Fruit fly (Drosophila melanogaster): ENCODE results near the gene CG9389.

The CG9389 gene

DNA sequence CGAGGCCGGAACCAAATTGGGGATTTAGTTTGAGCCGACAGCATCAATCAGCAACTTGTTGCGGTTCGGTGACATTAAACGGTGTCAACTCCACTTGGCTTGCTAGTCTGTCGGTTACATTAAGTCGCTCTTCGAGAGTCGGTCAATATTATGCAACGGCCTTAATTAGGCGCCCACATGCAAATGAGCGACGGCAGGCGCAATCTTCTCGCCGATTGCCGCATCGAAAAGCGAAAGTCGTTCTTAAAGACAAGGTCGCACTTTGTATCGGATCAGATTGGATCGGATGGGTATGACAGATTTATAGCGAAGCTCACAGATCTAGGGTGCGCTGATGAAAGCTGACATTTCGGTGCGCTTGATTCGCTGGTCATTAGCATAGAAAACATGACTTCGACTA lies 20.7 kb upstream of the CG9389 start:
- TF ChIP-seq CG7368 (GFP tag; optimal IDR thresholded peaks at IDR 0.05) (no peak), spab (GFP tag; optimal IDR thresholded peaks at IDR 0.05) (no peak), CG11902 (GFP tag; optimal IDR thresholded peaks at IDR 0.05) (no peak), topi (GFP tag; optimal IDR thresholded peaks at IDR 0.05) (no peak), vri (GFP tag; optimal IDR thresholded peaks at IDR 0.05) (no peak), CG6854 (GFP tag; optimal IDR thresholded peaks at IDR 0.05) (no peak), OdsH (GFP tag; optimal IDR thresholded peaks at IDR 0.05) (no peak), CG15336 (GFP tag; IDR thresholded peaks at IDR 0.05) (no peak), Eip75B (GFP tag; optimal IDR thresholded peaks at IDR 0.05) (no peak), Eip78C (GFP tag) (no peak), CG8119 (GFP tag; IDR thresholded peaks at IDR 0.05) (no peak), lz (GFP tag; optimal IDR thresholded peaks at IDR 0.05) (no peak), CG10631 (GFP tag; optimal IDR thresholded peaks at IDR 0.05) (no peak)

DNA sequence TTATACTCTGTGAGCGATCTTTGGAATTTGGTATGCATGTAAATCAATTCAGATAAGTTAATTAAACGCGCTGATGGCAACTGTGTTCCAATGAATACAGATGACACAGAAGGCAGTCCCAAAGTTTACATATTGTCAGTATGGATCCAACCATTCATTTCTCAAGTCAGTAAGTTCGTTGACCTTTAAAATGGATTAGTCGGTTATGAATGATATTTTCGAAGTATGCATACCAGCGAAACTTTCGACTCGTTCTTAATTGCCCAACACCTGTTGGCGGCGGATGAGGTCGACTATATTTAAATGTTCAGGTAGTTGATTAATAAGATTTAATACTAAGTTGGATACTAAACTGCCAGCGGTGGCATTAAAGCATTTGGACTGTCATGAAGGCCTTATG lies 20.0 kb upstream of the CG9389 start:
- TF ChIP-seq CG15336 (GFP tag; IDR thresholded peaks at IDR 0.05): no peak
- TF ChIP-seq Eip78C (GFP tag): peak; percentile 2

DNA sequence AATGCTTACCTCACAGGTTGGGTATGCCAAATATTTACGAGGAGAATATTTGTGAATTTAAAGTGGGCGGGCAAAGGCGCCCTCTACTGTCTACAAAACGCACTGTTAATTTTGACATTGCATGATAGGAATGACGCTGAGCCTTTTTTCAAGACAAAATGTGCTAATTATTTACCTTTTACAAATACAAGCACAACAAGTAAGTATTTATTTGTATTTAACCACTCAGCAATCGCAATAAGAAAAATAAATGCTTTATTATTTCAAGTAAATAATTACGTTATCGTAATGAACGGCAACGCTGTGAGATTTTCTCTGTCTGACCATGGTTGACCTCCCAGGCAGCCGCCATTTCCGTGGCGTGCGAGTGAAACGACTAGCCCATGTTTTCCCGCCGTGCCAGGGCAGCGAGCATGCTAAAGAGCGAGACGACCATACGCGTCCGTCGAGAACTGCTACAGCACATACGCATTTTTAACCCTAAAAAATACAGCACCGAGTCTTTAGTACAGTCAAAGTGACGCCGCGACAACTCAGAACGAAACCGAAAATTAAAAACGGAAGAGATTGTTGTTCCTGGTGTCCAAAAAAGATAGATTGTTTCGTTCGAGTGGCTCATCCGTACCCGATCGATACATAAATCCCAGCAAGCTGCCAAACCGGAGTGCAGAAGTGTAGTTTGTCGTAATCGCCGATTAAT lies 15.4 kb upstream of the CG9389 start, which contains the start of the genes CG12974 and pzg:
Gene CG12974 (minus strand): TSS at position 324 of the 700 bp plus-strand sequence.
Gene pzg (plus strand): TSS at position 461 of the 700 bp plus-strand sequence.
- TF ChIP-seq CG7368 (GFP tag; optimal IDR thresholded peaks at IDR 0.05) (no peak), Sox15 (GFP tag; optimal IDR thresholded peaks at IDR 0.05) (peak; percentile 41), Eip93F (GFP tag; optimal IDR thresholded peaks at IDR 0.05) (no peak), Smox (GFP tag; optimal IDR thresholded peaks at IDR 0.05) (peak; percentile 44), esn (GFP tag; optimal IDR thresholded peaks at IDR 0.05) (peak; percentile 67), CG8319 (GFP tag; optimal IDR thresholded peaks at IDR 0.05) (peak; percentile 13), topi (GFP tag; optimal IDR thresholded peaks at IDR 0.05) (peak; percentile 70), CG16779 (tag; optimal IDR thresholded peaks at IDR 0.05) (no peak), Blimp-1 (GFP tag; optimal IDR thresholded peaks at IDR 0.05) (peak; percentile 56), CG11902 (GFP tag; optimal IDR thresholded peaks at IDR 0.05) (peak; percentile 54), fd59A (GFP tag; optimal IDR thresholded peaks at IDR 0.05) (no peak), acj6 (GFP tag; optimal IDR thresholded peaks at IDR 0.05) (peak; percentile 48), lz (GFP tag; optimal IDR thresholded peaks at IDR 0.05) (peak; percentile 63), dsx (GFP tag; optimal IDR thresholded peaks at IDR 0.05; ENCODE audit: poor library complexity, severe bottlenecking) (peak; percentile 4), CG3919 (GFP tag; optimal IDR thresholded peaks at IDR 0.05) (peak; percentile 66), CG8632 (GFP tag; optimal IDR thresholded peaks at IDR 0.05) (peak; percentile 27), Hr4 (GFP tag; optimal IDR thresholded peaks at IDR 0.05) (peak; percentile 47), CG32006 (GFP tag; optimal IDR thresholded peaks at IDR 0.05) (peak; percentile 46), net (GFP tag; optimal IDR thresholded peaks at IDR 0.05) (peak; percentile 25), CG31627 (GFP tag; optimal IDR thresholded peaks at IDR 0.05) (peak; percentile 66), Met (GFP tag; optimal IDR thresholded peaks at IDR 0.05) (no peak), dac (GFP tag; optimal IDR thresholded peaks at IDR 0.05) (no peak), CG9139 (GFP tag; optimal IDR thresholded peaks at IDR 0.05) (peak; percentile 11), Hr39 (GFP tag; optimal IDR thresholded peaks at IDR 0.05) (peak; percentile 74), svp (GFP tag) (peak; percentile 93), CG34406 (GFP tag; optimal IDR thresholded peaks at IDR 0.05) (peak; percentile 15), CG6163 (GFP tag; IDR thresholded peaks at IDR 0.05) (peak; percentile 55; the same call in 1 of the 3 replicates), CG4318 (GFP tag; optimal IDR thresholded peaks at IDR 0.05) (peak; percentile 23), CG6276 (GFP tag; optimal IDR thresholded peaks at IDR 0.05) (no peak), CG10669 (GFP tag; optimal IDR thresholded peaks at IDR 0.05) (peak; percentile 33), Ets21C (GFP tag; optimal IDR thresholded peaks at IDR 0.05) (peak; percentile 64), CG1621 (tag; optimal IDR thresholded peaks at IDR 0.05) (peak; percentile 65), Lpt (GFP tag; optimal IDR thresholded peaks at IDR 0.05) (no peak), cyc (GFP tag; optimal IDR thresholded peaks at IDR 0.05) (peak; percentile 69), ss (GFP tag; optimal IDR thresholded peaks at IDR 0.05) (no peak), fd85E (GFP tag; optimal IDR thresholded peaks at IDR 0.05) (peak; percentile 49), CG3032 (tag; optimal IDR thresholded peaks at IDR 0.05) (peak; percentile 69), Sox14 (GFP tag; optimal IDR thresholded peaks at IDR 0.05) (peak; percentile 70)
